Worm (Caenorhabditis elegans) whole organism, mixed stage, embryonic: ENCODE measurements around the gene Y77E11A.16.

Source experiments
- M03D4.4 ChIP-seq: sonication (generic microtip); optimal IDR thresholded peaks from 2 replicates; lab custom pipeline; 2017; ENCODE audit warnings: mild to moderate bottlenecking, missing genetic modification characterization, missing compliant biosample characterization
- bed-3 ChIP-seq: fragments of 200-800 bp; sonication (Bioruptor generic); optimal IDR thresholded peaks from 3 replicates; lab custom pipeline; 2018; ENCODE audit warnings: mild to moderate bottlenecking, missing genetic modification characterization, moderate library complexity, missing compliant biosample characterization
- blmp-1 ChIP-seq: fragments of 150-350 bp; optimal IDR thresholded peaks from 2 replicates; lab custom pipeline; 2014; ENCODE audit warnings: missing biosample characterization, missing genetic modification characterization
- ceh-39 ChIP-seq: fragments of 150-350 bp; optimal IDR thresholded peaks from 2 replicates; lab custom pipeline; 2014; ENCODE audit warnings: missing biosample characterization, missing genetic modification characterization
- ceh-83 ChIP-seq: fragments of 200-800 bp; sonication (Bioruptor generic); optimal IDR thresholded peaks from 2 replicates; lab custom pipeline; 2018; ENCODE audit warnings: mild to moderate bottlenecking, missing genetic modification characterization, missing compliant biosample characterization
- cnd-1 ChIP-seq: fragments of 200-800 bp; sonication (Bioruptor generic); optimal IDR thresholded peaks from 2 replicates; lab custom pipeline; 2018; ENCODE audit warnings: mild to moderate bottlenecking, missing genetic modification characterization, missing compliant biosample characterization
- elt-1 ChIP-seq: sonication (generic microtip); optimal IDR thresholded peaks from 2 replicates; lab custom pipeline; 2017; ENCODE audit warnings: missing genetic modification characterization, mild to moderate bottlenecking, missing compliant biosample characterization, antibody characterized with exemption, moderate library complexity, borderline replicate concordance; ENCODE audit not compliant: insufficient read depth
- elt-3 ChIP-seq: fragments of 150-350 bp; optimal IDR thresholded peaks from 2 replicates; lab custom pipeline; 2014; ENCODE audit warnings: missing biosample characterization, missing genetic modification characterization
- flh-1 ChIP-seq: fragments of 200-800 bp; sonication (Bioruptor generic); optimal IDR thresholded peaks from 2 replicates; lab custom pipeline; 2018; ENCODE audit warnings: mild to moderate bottlenecking, missing genetic modification characterization, moderate library complexity, missing compliant biosample characterization
- ham-2 ChIP-seq: fragments of 200-800 bp; sonication (Bioruptor generic); optimal IDR thresholded peaks from 2 replicates; lab custom pipeline; 2018; ENCODE audit warnings: mild to moderate bottlenecking, missing genetic modification characterization, missing compliant biosample characterization
- hlh-1 ChIP-seq: fragments of 150-350 bp; optimal IDR thresholded peaks from 2 replicates; lab custom pipeline; 2014; ENCODE audit warnings: missing biosample characterization, missing genetic modification reagents, missing genetic modification characterization
- lin-13 ChIP-seq: fragments of 150-350 bp; optimal IDR thresholded peaks from 2 replicates; lab custom pipeline; 2014; ENCODE audit warnings: missing biosample characterization, missing genetic modification characterization
- lin-32 ChIP-seq: fragments of 200-800 bp; sonication (Bioruptor generic); optimal IDR thresholded peaks from 2 replicates; lab custom pipeline; 2018; ENCODE audit warnings: mild to moderate bottlenecking, missing genetic modification characterization, missing compliant biosample characterization
- lsy-2 ChIP-seq: fragments of 150-350 bp; optimal IDR thresholded peaks from 2 replicates; lab custom pipeline; 2014; ENCODE audit warnings: missing biosample characterization, missing genetic modification characterization
- mab-5 ChIP-seq: fragments of 150-350 bp; optimal IDR thresholded peaks from 2 replicates; lab custom pipeline; 2014; ENCODE audit warnings: missing biosample characterization, missing genetic modification characterization
- mls-2 ChIP-seq: sonication (generic microtip); optimal IDR thresholded peaks from 2 replicates; lab custom pipeline; 2016; ENCODE audit warnings: mild to moderate bottlenecking, missing genetic modification characterization, moderate library complexity, missing compliant biosample characterization
- nhr-12 ChIP-seq: fragments of 150-350 bp; optimal IDR thresholded peaks from 2 replicates; lab custom pipeline; 2014; ENCODE audit warnings: missing biosample characterization, missing genetic modification characterization
- nhr-2 ChIP-seq: fragments of 150-350 bp; optimal IDR thresholded peaks from 2 replicates; lab custom pipeline; 2014; ENCODE audit warnings: missing biosample characterization, missing genetic modification characterization
- nhr-28 ChIP-seq: fragments of 150-350 bp; optimal IDR thresholded peaks from 2 replicates; lab custom pipeline; 2014; ENCODE audit warnings: missing biosample characterization, missing genetic modification characterization
- nhr-76 ChIP-seq: sonication (generic microtip); optimal IDR thresholded peaks from 2 replicates; lab custom pipeline; 2017; ENCODE audit warnings: missing biosample characterization, missing genetic modification characterization
- pha-4 ChIP-seq: fragments of 150-350 bp; optimal IDR thresholded peaks from 2 replicates; lab custom pipeline; 2018; ENCODE audit warnings: missing biosample characterization, missing genetic modification reagents, missing genetic modification characterization
- snpc-4 ChIP-seq: fragments of 150-350 bp; optimal IDR thresholded peaks from 2 replicates; lab custom pipeline; 2014; ENCODE audit warnings: missing biosample characterization, missing genetic modification characterization
- sptf-1 ChIP-seq: sonication (generic microtip); optimal IDR thresholded peaks from 2 replicates; lab custom pipeline; 2017; ENCODE audit warnings: mild to moderate bottlenecking, missing genetic modification characterization, moderate library complexity, missing compliant biosample characterization
- tbx-8 ChIP-seq: fragments of 200-800 bp; sonication (Bioruptor generic); optimal IDR thresholded peaks from 2 replicates; lab custom pipeline; 2018; ENCODE audit warnings: mild to moderate bottlenecking, missing genetic modification characterization, moderate library complexity, missing compliant biosample characterization
- unc-120 ChIP-seq: sonication (generic microtip); optimal IDR thresholded peaks from 2 replicates; lab custom pipeline; 2017; ENCODE audit warnings: missing genetic modification characterization, missing compliant biosample characterization; ENCODE audit not compliant: poor library complexity, severe bottlenecking
- unc-39 ChIP-seq: fragments of 150-350 bp; optimal IDR thresholded peaks from 2 replicates; lab custom pipeline; 2014; ENCODE audit warnings: missing biosample characterization, missing genetic modification characterization
- unc-62 ChIP-seq: fragments of 150-350 bp; optimal IDR thresholded peaks from 2 replicates; lab custom pipeline; 2014; ENCODE audit warnings: missing biosample characterization, missing genetic modification reagents, missing genetic modification characterization
- zip-8 ChIP-seq: fragments of 150-350 bp; optimal IDR thresholded peaks from 2 replicates; lab custom pipeline; 2014; ENCODE audit warnings: missing biosample characterization, missing genetic modification characterization

The Y77E11A.16 gene

ce11 chrIV:1452480-1452879 lies 32.7 kb upstream of the Y77E11A.16 start:
- TF ChIP-seq lin-13 (tag; lab: Kevin White, UChicago) (no peak), flh-1 (no peak), unc-62 (GFP tag; lab: Kevin White, UChicago) (no peak), blmp-1 (tag; lab: Kevin White, UChicago) (no peak), snpc-4 (tag; lab: Kevin White, UChicago) (no peak), sptf-1 (tag; lab: Kevin White, UChicago) (no peak), mab-5 (no peak), zip-8 (tag; lab: Kevin White, UChicago) (no peak), elt-1 (tag; lab: Kevin White, UChicago) (no peak), ham-2 (GFP tag; lab: Kevin White, UChicago) (no peak), nhr-2 (tag; lab: Kevin White, UChicago) (no peak), lin-32 (GFP tag; lab: Kevin White, UChicago) (no peak), nhr-76 (tag; lab: Kevin White, UChicago) (no peak)

ce11 chrIV:1453451-1453850 lies 31.8 kb upstream of the Y77E11A.16 start:
- TF ChIP-seq zip-8 (tag; lab: Kevin White, UChicago) (no peak), blmp-1 (tag; lab: Kevin White, UChicago) (no peak), nhr-76 (tag; lab: Kevin White, UChicago) (no peak), nhr-28 (tag; lab: Kevin White, UChicago) (no peak), cnd-1 (tag; lab: Kevin White, UChicago) (no peak), tbx-8 (GFP tag; lab: Kevin White, UChicago) (no peak), nhr-2 (tag; lab: Kevin White, UChicago) (no peak), ham-2 (GFP tag; lab: Kevin White, UChicago) (no peak), bed-3 (GFP tag; lab: Kevin White, UChicago) (no peak), elt-3 (no peak), ceh-39 (tag; lab: Kevin White, UChicago) (no peak), nhr-12 (tag; lab: Kevin White, UChicago) (no peak), flh-1 (no peak)

- TF ChIP-seq nhr-28 (tag; lab: Kevin White, UChicago) (peak; percentile 13), unc-39 (no peak)
These were observed 31.0 kb upstream of the Y77E11A.16 start for ce11 chrIV:1454194-1454593.

- TF ChIP-seq nhr-76 (tag; lab: Kevin White, UChicago) (no peak), nhr-28 (tag; lab: Kevin White, UChicago) (no peak), nhr-12 (tag; lab: Kevin White, UChicago) (no peak), ceh-83 (GFP tag; lab: Kevin White, UChicago) (no peak), mls-2 (tag; lab: Kevin White, UChicago) (no peak), hlh-1 (tag; lab: Kevin White, UChicago) (no peak), lin-32 (GFP tag; lab: Kevin White, UChicago) (no peak), M03D4.4 (no peak)
These were observed 30.2 kb upstream of the Y77E11A.16 start for ce11 chrIV:1455006-1455405.

- TF ChIP-seq M03D4.4 (no peak), flh-1 (no peak), mab-5 (no peak), pha-4 (tag; lab: Kevin White, UChicago) (no peak), elt-1 (tag; lab: Kevin White, UChicago) (no peak), ham-2 (GFP tag; lab: Kevin White, UChicago) (no peak), nhr-2 (tag; lab: Kevin White, UChicago) (no peak)
These were observed 28.4 kb upstream of the Y77E11A.16 start, which contains the start of gene nadk-1 for ce11 chrIV:1456775-1457174. TSS of gene nadk-1 (plus strand) at chrIV:1457075.

- TF ChIP-seq zip-8 (tag; lab: Kevin White, UChicago) = no peak
- no peak for TF ChIP-seq lsy-2 (tag; lab: Kevin White, UChicago)
- TF ChIP-seq ham-2 (GFP tag; lab: Kevin White, UChicago) = no peak
- no peak for TF ChIP-seq bed-3 (GFP tag; lab: Kevin White, UChicago)
- TF ChIP-seq flh-1 = no peak
- TF ChIP-seq unc-120 = no peak
- TF ChIP-seq M03D4.4 = no peak
- TF ChIP-seq nhr-12 (tag; lab: Kevin White, UChicago) = no peak
- TF ChIP-seq cnd-1 (tag; lab: Kevin White, UChicago) = no peak
- TF ChIP-seq blmp-1 (tag; lab: Kevin White, UChicago) = no peak
These were observed 27.0 kb upstream of the Y77E11A.16 start for ce11 chrIV:1458192-1458591.
